Fruit fly (Drosophila melanogaster) whole organism, embryonic: ENCODE data around the gene fliI.
A peak's percentile ranks its signal among the peaks of the same experiment; 100 is the strongest.

ENCODE experiments used
- Abd-B ChIP-seq: fragments of 200-800 bp; sonication (Bioruptor generic); optimal IDR thresholded peaks from 2 replicates; lab custom pipeline; 2018; ENCODE audit warnings: missing biosample characterization, mild to moderate bottlenecking, missing genetic modification characterization, moderate library complexity
- Antp ChIP-seq: fragments of 200-800 bp; sonication (Bioruptor generic); optimal IDR thresholded peaks from 3 replicates; lab custom pipeline; 2016; ENCODE audit warnings: missing biosample characterization, missing genetic modification characterization
- CG10209 ChIP-seq: fragments of 200-800 bp; sonication (Bioruptor generic); optimal IDR thresholded peaks from 3 replicates; lab custom pipeline; 2017; ENCODE audit warnings: missing biosample characterization, mild to moderate bottlenecking, missing genetic modification characterization, missing genetic modification reagents
- CG10267 ChIP-seq: fragments of 200-800 bp; sonication (Bioruptor generic); optimal IDR thresholded peaks from 2 replicates; lab custom pipeline; 2018; ENCODE audit warnings: missing biosample characterization, mild to moderate bottlenecking, missing genetic modification characterization, moderate library complexity
- CG11085 ChIP-seq: fragments of 200-800 bp; sonication (Bioruptor generic); IDR thresholded peaks from 2 replicates; pipeline ENCODE4 v1.3.6; 2022; ENCODE audit warnings: missing biosample characterization, missing genetic modification characterization
- CG11398 ChIP-seq: fragments of 200-800 bp; sonication (Bioruptor generic); optimal IDR thresholded peaks from 2 replicates; lab custom pipeline; 2016; ENCODE audit warnings: missing biosample characterization, missing genetic modification characterization
- CG12299 ChIP-seq: fragments of 200-800 bp; sonication (Bioruptor generic); optimal IDR thresholded peaks from 2 replicates; lab custom pipeline; 2018; ENCODE audit warnings: missing biosample characterization, mild to moderate bottlenecking, missing genetic modification characterization
- CG13296 ChIP-seq: fragments of 200-800 bp; sonication (Bioruptor generic); optimal IDR thresholded peaks from 3 replicates; lab custom pipeline; 2018; ENCODE audit warnings: missing biosample characterization, mild to moderate bottlenecking, missing genetic modification characterization
- CG14710 ChIP-seq: fragments of 200-800 bp; sonication (Bioruptor generic); optimal IDR thresholded peaks from 3 replicates; lab custom pipeline; 2019; ENCODE audit warnings: missing biosample characterization, mild to moderate bottlenecking, missing genetic modification characterization, moderate library complexity
- CG1602 ChIP-seq: fragments of 200-800 bp; sonication (Bioruptor generic); optimal IDR thresholded peaks from 3 replicates; lab custom pipeline; 2016; ENCODE audit warnings: missing biosample characterization, missing genetic modification characterization
- CG32772 ChIP-seq: fragments of 200-800 bp; sonication (Bioruptor generic); IDR thresholded peaks from 2 replicates; pipeline ENCODE4 v1.3.6; 2022; ENCODE audit warnings: missing biosample characterization, missing genetic modification characterization
- CG34224 ChIP-seq: fragments of 200-800 bp; sonication (Bioruptor generic); IDR thresholded peaks from 3 replicates; pipeline ENCODE4 v1.3.6; 2022; ENCODE audit warnings: missing biosample characterization, missing genetic modification characterization; ENCODE audit not compliant: partially characterized antibody
- CG3726 ChIP-seq: fragments of 200-800 bp; sonication (Bioruptor generic); IDR thresholded peaks from 3 replicates; pipeline ENCODE4, ENCODE4 v1.3.6; 2022; ENCODE audit warnings: missing biosample characterization, missing genetic modification characterization
- CG3847 ChIP-seq: fragments of 200-800 bp; sonication (Bioruptor generic); IDR thresholded peaks from 2 replicates; pipeline ENCODE4 v1.3.6; 2022; ENCODE audit warnings: missing biosample characterization, missing genetic modification characterization
- CG4404 ChIP-seq: fragments of 200-800 bp; sonication (Bioruptor generic); IDR thresholded peaks from 2 replicates; pipeline ENCODE4 v1.3.6; 2022; ENCODE audit warnings: missing biosample characterization, missing genetic modification characterization
- CG5245 ChIP-seq: fragments of 200-800 bp; sonication (Bioruptor generic); optimal IDR thresholded peaks from 3 replicates; lab custom pipeline; 2016; ENCODE audit warnings: missing biosample characterization, missing genetic modification characterization
- CG6272 ChIP-seq: fragments of 200-800 bp; sonication (Bioruptor generic); IDR thresholded peaks from 2 replicates; pipeline ENCODE4 v1.3.6; 2022; ENCODE audit warnings: missing biosample characterization, missing genetic modification characterization
- CG6683 ChIP-seq: fragments of 200-800 bp; sonication (Bioruptor generic); optimal IDR thresholded peaks from 2 replicates; lab custom pipeline; 2017; ENCODE audit warnings: missing biosample characterization, mild to moderate bottlenecking, missing genetic modification characterization, missing genetic modification reagents
- CG6765 ChIP-seq: fragments of 200-800 bp; sonication (Bioruptor generic); optimal IDR thresholded peaks from 3 replicates; lab custom pipeline; 2017; ENCODE audit warnings: missing biosample characterization, mild to moderate bottlenecking, missing genetic modification characterization
- CG8924 ChIP-seq: fragments of 200-800 bp; optimal IDR thresholded peaks from 3 replicates; lab custom pipeline; 2019; ENCODE audit warnings: missing biosample characterization, mild to moderate bottlenecking, missing genetic modification characterization, moderate library complexity
- Dp ChIP-seq: fragments of 200-800 bp; sonication (Bioruptor generic); optimal IDR thresholded peaks from 2 replicates; lab custom pipeline; 2018; ENCODE audit warnings: missing biosample characterization, mild to moderate bottlenecking, missing genetic modification characterization, moderate library complexity
- Ets65A ChIP-seq: fragments of 200-800 bp; sonication (Bioruptor generic); peaks from one replicate; lab custom pipeline; 2016; ENCODE audit warnings: missing biosample characterization, missing genetic modification characterization
- Fer1 ChIP-seq: fragments of 200-800 bp; sonication (Bioruptor generic); optimal IDR thresholded peaks from 2 replicates; lab custom pipeline; 2017; ENCODE audit warnings: missing biosample characterization, mild to moderate bottlenecking, missing genetic modification characterization
- GATAe ChIP-seq: fragments of 200-800 bp; sonication (Bioruptor generic); conservative IDR thresholded peaks from 2 replicates; pipeline ENCODE4 v1.3.6; 2022; ENCODE audit warnings: missing biosample characterization, missing genetic modification characterization
- Gsc ChIP-seq: fragments of 200-800 bp; sonication (Bioruptor generic); IDR thresholded peaks from 2 replicates; pipeline ENCODE4 v1.3.6; 2022; ENCODE audit warnings: missing biosample characterization, missing genetic modification characterization
- Hr51 ChIP-seq, 2 experiments: fragments of 200-800 bp; sonication (Bioruptor generic); optimal IDR thresholded peaks; 2 replicates in 1 of 2; 3 replicates in 1 of 2; lab custom pipeline; 2016 to 2018; ENCODE audit warnings: missing biosample characterization in 2 of 2, missing genetic modification characterization in 2 of 2, mild to moderate bottlenecking in 1 of 2, moderate library complexity in 1 of 2
- Hr78 ChIP-seq, 2 experiments: fragments of 200-800 bp in 1 of 2; fragments of >200 bp in 1 of 2; sonication (Bioruptor generic) in 1 of 2; optimal IDR thresholded peaks; 2 replicates each; lab custom pipeline; 2017 to 2019; ENCODE audit warnings: missing biosample characterization in 2 of 2, missing genetic modification characterization in 2 of 2, mild to moderate bottlenecking in 1 of 2, moderate library complexity in 1 of 2
- Lpt ChIP-seq: fragments of >200 bp; optimal IDR thresholded peaks from 2 replicates; lab custom pipeline; 2018; ENCODE audit warnings: missing biosample characterization, missing genetic modification characterization
- Neu2 ChIP-seq: fragments of 200-800 bp; sonication (Bioruptor generic); optimal IDR thresholded peaks from 3 replicates; lab custom pipeline; 2016; ENCODE audit warnings: missing biosample characterization, missing genetic modification characterization, borderline replicate concordance
- Oli ChIP-seq: fragments of 200-800 bp; sonication (Bioruptor generic); optimal IDR thresholded peaks from 2 replicates; lab custom pipeline; 2018; ENCODE audit warnings: missing biosample characterization, mild to moderate bottlenecking, missing genetic modification characterization, moderate library complexity
- Ptx1 ChIP-seq: fragments of 200-800 bp; sonication (Bioruptor generic); IDR thresholded peaks from 2 replicates; pipeline ENCODE4 v1.3.6; 2022; ENCODE audit warnings: missing biosample characterization, missing genetic modification characterization
- Scr ChIP-seq: fragments of 200-800 bp; sonication (Bioruptor generic); IDR thresholded peaks from 2 replicates; pipeline ENCODE4 v1.3.6; 2022; ENCODE audit warnings: missing biosample characterization, missing genetic modification characterization; ENCODE audit not compliant: partially characterized antibody
- Sin3A ChIP-seq: fragments of >200 bp; optimal IDR thresholded peaks from 2 replicates; lab custom pipeline; 2018
- ash1 ChIP-seq: fragments of 200-800 bp; sonication (Bioruptor generic); optimal IDR thresholded peaks from 2 replicates; lab custom pipeline; 2018; ENCODE audit warnings: missing biosample characterization, mild to moderate bottlenecking, missing genetic modification characterization
- dan ChIP-seq: fragments of 200-800 bp; sonication (Bioruptor generic); IDR thresholded peaks from 2 replicates; pipeline ENCODE4 v1.3.6; 2022; ENCODE audit warnings: missing biosample characterization, missing genetic modification characterization
- disco-r ChIP-seq: fragments of 200-800 bp; sonication (Bioruptor generic); optimal IDR thresholded peaks from 2 replicates; lab custom pipeline; 2016; ENCODE audit warnings: missing biosample characterization, missing genetic modification characterization
- fd3F ChIP-seq: fragments of 200-800 bp; sonication (Bioruptor generic); optimal IDR thresholded peaks from 2 replicates; lab custom pipeline; 2018; ENCODE audit warnings: missing biosample characterization, mild to moderate bottlenecking, missing genetic modification characterization, moderate library complexity
- fu2 ChIP-seq: fragments of 200-800 bp; sonication (Bioruptor generic); optimal IDR thresholded peaks from 2 replicates; lab custom pipeline; 2016; ENCODE audit warnings: missing biosample characterization, missing genetic modification characterization
- h ChIP-seq: fragments of >200 bp; optimal IDR thresholded peaks from 2 replicates; lab custom pipeline; 2017
- hkb ChIP-seq, 2 experiments: fragments of 200-800 bp in 1 of 2; fragments of >200 bp in 1 of 2; sonication (Bioruptor generic) in 1 of 2; IDR thresholded peaks in 1 of 2; optimal IDR thresholded peaks in 1 of 2; 2 replicates each; pipeline versions ENCODE4 v1.3.6 to Lab custom; 2017 to 2022; ENCODE audit warnings: missing biosample characterization in 1 of 2, missing genetic modification characterization in 1 of 2
- nerfin-2 ChIP-seq: fragments of 200-800 bp; sonication (Bioruptor generic); IDR thresholded peaks from 2 replicates; pipeline ENCODE4 v1.3.6; 2022; ENCODE audit warnings: missing biosample characterization, missing genetic modification characterization; ENCODE audit not compliant: partially characterized antibody
- org-1 ChIP-seq: fragments of 200-800 bp; sonication (Bioruptor generic); optimal IDR thresholded peaks from 2 replicates; lab custom pipeline; 2017; ENCODE audit warnings: missing biosample characterization, missing genetic modification characterization
- phol ChIP-seq: fragments of 200-800 bp; sonication (Bioruptor generic); optimal IDR thresholded peaks from 3 replicates; lab custom pipeline; 2018; ENCODE audit warnings: missing biosample characterization, mild to moderate bottlenecking, missing genetic modification characterization, moderate library complexity
- ro ChIP-seq: fragments of 200-800 bp; sonication (Bioruptor generic); IDR thresholded peaks from 2 replicates; pipeline ENCODE4 v1.3.6; 2022; ENCODE audit warnings: missing biosample characterization, missing genetic modification characterization
- row ChIP-seq: fragments of 200-800 bp; sonication (Bioruptor generic); IDR thresholded peaks from 3 replicates; pipeline ENCODE4 v1.3.6; 2022; ENCODE audit warnings: missing biosample characterization, missing genetic modification characterization
- sens ChIP-seq: fragments of 200-800 bp; sonication (Bioruptor generic); peaks from one replicate; lab custom pipeline; 2016; ENCODE audit warnings: missing biosample characterization, missing genetic modification characterization
- stwl ChIP-seq: fragments of 200-800 bp; sonication (Bioruptor generic); optimal IDR thresholded peaks from 3 replicates; lab custom pipeline; 2018; ENCODE audit warnings: missing biosample characterization, mild to moderate bottlenecking, missing genetic modification characterization, moderate library complexity
- usp ChIP-seq: fragments of >200 bp; optimal IDR thresholded peaks from 2 replicates; lab custom pipeline; 2017; ENCODE audit warnings: missing biosample characterization, missing genetic modification characterization
- z ChIP-seq: fragments of 200-800 bp; sonication (Bioruptor generic); IDR thresholded peaks from 3 replicates; pipeline ENCODE4 v1.3.6; 2022; ENCODE audit warnings: missing biosample characterization, missing genetic modification characterization
- zf30C ChIP-seq: fragments of 200-800 bp; sonication (Bioruptor generic); optimal IDR thresholded peaks from 3 replicates; lab custom pipeline; 2018; ENCODE audit warnings: missing biosample characterization, mild to moderate bottlenecking, missing genetic modification characterization

Gene fliI

dm6 chrX:21366311-21366990, 26.9 kb downstream of the fliI start (continued):
- TF ChIP-seq Dp (GFP tag; lab: Kevin White, UChicago) = peak; percentile 10
- peak; percentile 86 for TF ChIP-seq fd3F
- TF ChIP-seq CG11085 = peak; percentile 74; the same call in 1 of the 2 replicates
- TF ChIP-seq CG12299 (tag; lab: Kevin White, UChicago) = peak; percentile 93
- TF ChIP-seq hkb (optimal IDR thresholded peaks at IDR 0.05; lab: Kevin White, UChicago) = no peak
- peak; percentile 92 for TF ChIP-seq hkb (GFP tag; IDR thresholded peaks at IDR 0.05; lab: Robert Waterston, UW)
- TF ChIP-seq sens (GFP tag; lab: Kevin White, UChicago) = peak; percentile 91
- peak; percentile 87 for TF ChIP-seq CG32772
- no peak for TF ChIP-seq zf30C (GFP tag; lab: Kevin White, UChicago)
- no peak for TF ChIP-seq h (lab: Kevin White, UChicago)
- no peak for TF ChIP-seq Lpt (GFP tag; lab: Kevin White, UChicago)
- no peak for TF ChIP-seq CG34224 (GFP tag; lab: Robert Waterston, UW)
- peak; percentile 94 for TF ChIP-seq Oli
- peak; percentile 73 for TF ChIP-seq CG6272 (GFP tag; lab: Robert Waterston, UW)
- no peak for TF ChIP-seq nerfin-2 (GFP tag; lab: Robert Waterston, UW)
- peak; percentile 86 for TF ChIP-seq CG10267
- TF ChIP-seq usp (GFP tag; lab: Kevin White, UChicago) = no peak
- TF ChIP-seq Hr78 (GFP tag; optimal IDR thresholded peaks at IDR 0.05; lab: Kevin White, UChicago) = peak in 1 of 2 experiments; percentile 85
- no peak for TF ChIP-seq stwl (tag; lab: Kevin White, UChicago)
- peak; percentile 93 for TF ChIP-seq CG10209
- TF ChIP-seq CG3847 (GFP tag; lab: Robert Waterston, UW) = peak; percentile 92
- no peak for TF ChIP-seq Scr (GFP tag; lab: Robert Waterston, UW)
- TF ChIP-seq org-1 = peak; percentile 91
- TF ChIP-seq CG6765 (GFP tag; lab: Kevin White, UChicago) = peak; percentile 88
- TF ChIP-seq row (GFP tag; lab: Robert Waterston, UW) = peak; percentile 97
- TF ChIP-seq CG11398 (GFP tag; lab: Kevin White, UChicago) = no peak
- peak; percentile 91 for TF ChIP-seq CG6683
- peak; percentile 40 for TF ChIP-seq Antp (GFP tag; lab: Kevin White, UChicago)
- peak; percentile 93 for TF ChIP-seq Ets65A (GFP tag; lab: Kevin White, UChicago)
- peak; percentile 61 for TF ChIP-seq CG5245
- TF ChIP-seq Ptx1 = peak; percentile 93
- peak; percentile 87 for TF ChIP-seq CG1602
- TF ChIP-seq CG14710 (tag; lab: Kevin White, UChicago) = peak; percentile 91
- peak; percentile 69 for TF ChIP-seq Gsc (GFP tag; lab: Robert Waterston, UW)
- no peak for TF ChIP-seq z (GFP tag; lab: Robert Waterston, UW)
- peak; percentile 57 for TF ChIP-seq ash1 (GFP tag; lab: Kevin White, UChicago)
- TF ChIP-seq phol (tag; lab: Kevin White, UChicago) = peak; percentile 94
- no peak; the same call in 1 of the 2 replicates for TF ChIP-seq ro (GFP tag; lab: Robert Waterston, UW)
- TF ChIP-seq GATAe = peak; percentile 57; the same call in 1 of the 2 replicates
- TF ChIP-seq Hr51 (GFP tag; optimal IDR thresholded peaks at IDR 0.05; lab: Kevin White, UChicago) = peak; percentile 20 to 94
- TF ChIP-seq CG8924 (tag; lab: Kevin White, UChicago) = peak; percentile 96
- peak; percentile 53; the same call in 1 of the 3 replicates for TF ChIP-seq CG3726 (GFP tag; lab: Robert Waterston, UW)
- peak; percentile 84 for TF ChIP-seq CG4404 (GFP tag; lab: Robert Waterston, UW)
- no peak for TF ChIP-seq disco-r (GFP tag; lab: Kevin White, UChicago)
- TF ChIP-seq dan (GFP tag; lab: Robert Waterston, UW) = no peak
- TF ChIP-seq Abd-B (GFP tag; lab: Kevin White, UChicago) = peak; percentile 90
- no peak for TF ChIP-seq fu2 (GFP tag; lab: Kevin White, UChicago)
- TF ChIP-seq CG13296 = peak; percentile 96
- no peak for TF ChIP-seq Sin3A
- no peak for TF ChIP-seq Neu2 (GFP tag; lab: Kevin White, UChicago)
- peak; percentile 97 for TF ChIP-seq Fer1 (GFP tag; lab: Kevin White, UChicago)
